Fruit fly (Drosophila melanogaster) whole organism, embryonic: Measurements from ENCODE around the gene Lcp65Aa.

Experiments
- Awh ChIP-seq: fragments of 200-800 bp; sonication (Bioruptor generic); IDR thresholded peaks from 2 replicates; pipeline ENCODE4, ENCODE4 v1.3.6; 2022; ENCODE audit warnings: missing biosample characterization, missing genetic modification characterization
- Bteb2 ChIP-seq: fragments of 200-800 bp; sonication (Bioruptor generic); optimal IDR thresholded peaks from 2 replicates; lab custom pipeline; 2016; ENCODE audit warnings: missing biosample characterization, missing genetic modification characterization
- CG10274 ChIP-seq: fragments of 200-800 bp; sonication (Bioruptor generic); optimal IDR thresholded peaks from 3 replicates; lab custom pipeline; 2017; ENCODE audit warnings: missing biosample characterization, mild to moderate bottlenecking, missing genetic modification characterization
- CG11695 ChIP-seq: fragments of 200-800 bp; sonication (Bioruptor generic); IDR thresholded peaks from 3 replicates; pipeline ENCODE4 v1.3.6; 2022; ENCODE audit warnings: missing biosample characterization, missing genetic modification characterization
- CG12236 ChIP-seq: fragments of 200-800 bp; sonication (Bioruptor generic); optimal IDR thresholded peaks from 2 replicates; lab custom pipeline; 2016; ENCODE audit warnings: missing biosample characterization, missing genetic modification characterization
- CG12744 ChIP-seq: fragments of 200-800 bp; sonication (Bioruptor generic); optimal IDR thresholded peaks from 2 replicates; lab custom pipeline; 2016; ENCODE audit warnings: missing biosample characterization, missing genetic modification characterization
- CG14050 ChIP-seq: fragments of 200-800 bp; sonication (Bioruptor generic); IDR thresholded peaks from 3 replicates; pipeline ENCODE4 v1.3.6; 2022; ENCODE audit warnings: missing biosample characterization, missing genetic modification characterization
- CG15601 ChIP-seq: fragments of 200-800 bp; sonication (Bioruptor generic); optimal IDR thresholded peaks from 3 replicates; lab custom pipeline; 2019; ENCODE audit warnings: missing biosample characterization, mild to moderate bottlenecking, missing genetic modification characterization, moderate library complexity
- CG16813 ChIP-seq: fragments of 200-800 bp; sonication (Bioruptor generic); IDR thresholded peaks from 3 replicates; pipeline ENCODE4 v1.3.6; 2022; ENCODE audit warnings: missing biosample characterization, missing genetic modification characterization; ENCODE audit not compliant: partially characterized antibody
- CG17829 ChIP-seq: fragments of 200-800 bp; optimal IDR thresholded peaks from 2 replicates; lab custom pipeline; 2019; ENCODE audit warnings: missing biosample characterization, mild to moderate bottlenecking, missing genetic modification characterization, moderate library complexity
- CG18764 ChIP-seq: fragments of 200-800 bp; sonication (Bioruptor generic); optimal IDR thresholded peaks from 3 replicates; lab custom pipeline; 2016; ENCODE audit warnings: missing biosample characterization, missing genetic modification characterization
- CG2712 ChIP-seq: fragments of 200-800 bp; optimal IDR thresholded peaks from 3 replicates; lab custom pipeline; 2019; ENCODE audit warnings: missing biosample characterization, mild to moderate bottlenecking, missing genetic modification characterization, moderate library complexity
- CG34224 ChIP-seq: fragments of 200-800 bp; sonication (Bioruptor generic); IDR thresholded peaks from 3 replicates; pipeline ENCODE4 v1.3.6; 2022; ENCODE audit warnings: missing biosample characterization, missing genetic modification characterization; ENCODE audit not compliant: partially characterized antibody
- CG34422 ChIP-seq: fragments of 200-800 bp; sonication (Bioruptor generic); IDR thresholded peaks from 3 replicates; pipeline ENCODE4 v1.3.6; 2022; ENCODE audit warnings: missing biosample characterization, missing genetic modification characterization
- CG4404 ChIP-seq: fragments of 200-800 bp; sonication (Bioruptor generic); IDR thresholded peaks from 2 replicates; pipeline ENCODE4 v1.3.6; 2022; ENCODE audit warnings: missing biosample characterization, missing genetic modification characterization
- CG6175 ChIP-seq: fragments of 200-800 bp; sonication (Bioruptor generic); IDR thresholded peaks from 3 replicates; pipeline ENCODE4 v1.3.6; 2022; ENCODE audit warnings: missing biosample characterization, missing genetic modification characterization
- CG7745 ChIP-seq: fragments of 200-800 bp; sonication (Bioruptor generic); optimal IDR thresholded peaks from 2 replicates; lab custom pipeline; 2018; ENCODE audit warnings: missing biosample characterization, mild to moderate bottlenecking, missing genetic modification characterization, moderate library complexity
- CG7786 ChIP-seq: fragments of 200-800 bp; sonication (Bioruptor generic); optimal IDR thresholded peaks from 2 replicates; lab custom pipeline; 2016; ENCODE audit warnings: missing biosample characterization, missing genetic modification characterization
- CG9437 ChIP-seq: fragments of 200-800 bp; sonication (Bioruptor generic); optimal IDR thresholded peaks from 2 replicates; lab custom pipeline; 2018; ENCODE audit warnings: missing biosample characterization, mild to moderate bottlenecking, missing genetic modification characterization
- CG9727 ChIP-seq: fragments of 200-800 bp; sonication (Bioruptor generic); optimal IDR thresholded peaks from 3 replicates; lab custom pipeline; 2017; ENCODE audit warnings: missing biosample characterization, mild to moderate bottlenecking, missing genetic modification characterization
- CoRest ChIP-seq: fragments of 200-800 bp; sonication (Bioruptor generic); optimal IDR thresholded peaks from 3 replicates; lab custom pipeline; 2018; ENCODE audit warnings: missing biosample characterization, mild to moderate bottlenecking, missing genetic modification characterization, moderate library complexity
- D19A ChIP-seq: fragments of 200-800 bp; optimal IDR thresholded peaks from 3 replicates; lab custom pipeline; 2019; ENCODE audit warnings: missing biosample characterization, mild to moderate bottlenecking, missing genetic modification characterization, moderate library complexity
- E2f1 ChIP-seq: fragments of 200-800 bp; sonication (Bioruptor generic); IDR thresholded peaks from 2 replicates; pipeline ENCODE4 v1.3.6; 2022; ENCODE audit warnings: missing biosample characterization, missing genetic modification characterization
- ERR ChIP-seq: fragments of 200-800 bp; sonication (Bioruptor generic); optimal IDR thresholded peaks from 2 replicates; lab custom pipeline; 2016; ENCODE audit warnings: missing biosample characterization, missing genetic modification characterization
- Ets65A ChIP-seq: fragments of 200-800 bp; sonication (Bioruptor generic); peaks from one replicate; lab custom pipeline; 2016; ENCODE audit warnings: missing biosample characterization, missing genetic modification characterization
- H15 ChIP-seq: fragments of 200-800 bp; sonication (Bioruptor generic); IDR thresholded peaks from 3 replicates; pipeline ENCODE4 v1.3.6; 2022; ENCODE audit warnings: missing biosample characterization, missing genetic modification characterization
- HLH3B ChIP-seq: fragments of 200-800 bp; sonication (Bioruptor generic); IDR thresholded peaks from 2 replicates; pipeline ENCODE4 v1.3.6; 2022; ENCODE audit warnings: missing biosample characterization, missing genetic modification characterization
- Hr51 ChIP-seq, 2 experiments: fragments of 200-800 bp; sonication (Bioruptor generic); optimal IDR thresholded peaks; 2 replicates in 1 of 2; 3 replicates in 1 of 2; lab custom pipeline; 2016 to 2018; ENCODE audit warnings: missing biosample characterization in 2 of 2, missing genetic modification characterization in 2 of 2, mild to moderate bottlenecking in 1 of 2, moderate library complexity in 1 of 2
- Hr78 ChIP-seq, 2 experiments: fragments of 200-800 bp in 1 of 2; fragments of >200 bp in 1 of 2; sonication (Bioruptor generic) in 1 of 2; optimal IDR thresholded peaks; 2 replicates each; lab custom pipeline; 2017 to 2019; ENCODE audit warnings: missing biosample characterization in 2 of 2, missing genetic modification characterization in 2 of 2, mild to moderate bottlenecking in 1 of 2, moderate library complexity in 1 of 2
- MBD-R2 ChIP-seq: fragments of 200-800 bp; sonication (Bioruptor generic); IDR thresholded peaks from 2 replicates; pipeline ENCODE4 v1.3.6; 2022; ENCODE audit warnings: missing biosample characterization, missing genetic modification characterization
- Mes4 ChIP-seq: fragments of 200-800 bp; sonication (Bioruptor generic); optimal IDR thresholded peaks from 2 replicates; lab custom pipeline; 2016; ENCODE audit warnings: missing biosample characterization, missing genetic modification characterization
- Nf-YB ChIP-seq: fragments of 200-800 bp; sonication (Bioruptor generic); optimal IDR thresholded peaks from 3 replicates; lab custom pipeline; 2019; ENCODE audit warnings: missing biosample characterization, mild to moderate bottlenecking, missing genetic modification characterization, moderate library complexity
- Nf-YC ChIP-seq: fragments of 200-800 bp; optimal IDR thresholded peaks from 3 replicates; lab custom pipeline; 2019; ENCODE audit warnings: missing biosample characterization, mild to moderate bottlenecking, missing genetic modification characterization, moderate library complexity
- Opbp ChIP-seq: fragments of 200-800 bp; sonication (Bioruptor generic); IDR thresholded peaks from 3 replicates; pipeline ENCODE4 v1.3.6; 2022; ENCODE audit warnings: missing biosample characterization, missing genetic modification characterization; ENCODE audit not compliant: partially characterized antibody
- Spps ChIP-seq: fragments of 200-800 bp; sonication (Bioruptor generic); optimal IDR thresholded peaks from 2 replicates; lab custom pipeline; 2018; ENCODE audit warnings: missing biosample characterization, mild to moderate bottlenecking, missing genetic modification characterization
- bsh ChIP-seq, 2 experiments: fragments of 200-800 bp; sonication (Bioruptor generic); optimal IDR thresholded peaks; 2 replicates each; lab custom pipeline; 2017 to 2018; ENCODE audit warnings: mild to moderate bottlenecking in 2 of 2, missing biosample characterization in 2 of 2, missing genetic modification characterization in 2 of 2, moderate library complexity in 1 of 2
- chinmo ChIP-seq: fragments of 200-800 bp; sonication (Bioruptor generic); IDR thresholded peaks from 4 replicates; pipeline ENCODE4 v1.3.6; 2022; ENCODE audit warnings: missing biosample characterization, missing genetic modification characterization; ENCODE audit not compliant: partially characterized antibody
- dmrt99B ChIP-seq: fragments of 200-800 bp; sonication (Bioruptor generic); optimal IDR thresholded peaks from 2 replicates; lab custom pipeline; 2018; ENCODE audit warnings: missing biosample characterization, mild to moderate bottlenecking, missing genetic modification characterization, moderate library complexity
- emc ChIP-seq: fragments of 200-800 bp; sonication (Bioruptor generic); optimal IDR thresholded peaks from 2 replicates; lab custom pipeline; 2016; ENCODE audit warnings: missing biosample characterization, missing genetic modification characterization
- fd96Cb ChIP-seq: fragments of 200-800 bp; sonication (Bioruptor generic); optimal IDR thresholded peaks from 2 replicates; lab custom pipeline; 2018; ENCODE audit warnings: missing biosample characterization, mild to moderate bottlenecking, missing genetic modification characterization, moderate library complexity
- grau ChIP-seq: fragments of 200-800 bp; optimal IDR thresholded peaks from 3 replicates; lab custom pipeline; 2019; ENCODE audit warnings: missing biosample characterization, mild to moderate bottlenecking, missing genetic modification characterization, moderate library complexity
- gro ChIP-seq: fragments of 200-800 bp; sonication (Bioruptor generic); optimal IDR thresholded peaks from 2 replicates; lab custom pipeline; 2016; ENCODE audit warnings: missing biosample characterization, missing genetic modification characterization
- hkb ChIP-seq, 2 experiments: fragments of 200-800 bp in 1 of 2; fragments of >200 bp in 1 of 2; sonication (Bioruptor generic) in 1 of 2; IDR thresholded peaks in 1 of 2; optimal IDR thresholded peaks in 1 of 2; 2 replicates each; pipeline versions ENCODE4 v1.3.6 to Lab custom; 2017 to 2022; ENCODE audit warnings: missing biosample characterization in 1 of 2, missing genetic modification characterization in 1 of 2
- klu ChIP-seq: fragments of 200-800 bp; sonication (Bioruptor generic); IDR thresholded peaks from 2 replicates; pipeline ENCODE4 v1.3.6; 2022; ENCODE audit warnings: missing biosample characterization, missing genetic modification characterization
- otp ChIP-seq: fragments of 200-800 bp; sonication (Bioruptor generic); IDR thresholded peaks from 3 replicates; pipeline ENCODE4, ENCODE4 v1.3.6; 2022; ENCODE audit warnings: missing biosample characterization, missing genetic modification characterization
- ranshi ChIP-seq: fragments of 200-800 bp; sonication (Bioruptor generic); IDR thresholded peaks from 2 replicates; pipeline ENCODE4 v1.3.6; 2022; ENCODE audit warnings: missing biosample characterization, missing genetic modification characterization
- row ChIP-seq: fragments of 200-800 bp; sonication (Bioruptor generic); IDR thresholded peaks from 3 replicates; pipeline ENCODE4 v1.3.6; 2022; ENCODE audit warnings: missing biosample characterization, missing genetic modification characterization
- seq ChIP-seq: fragments of 200-800 bp; sonication (Bioruptor generic); IDR thresholded peaks from 2 replicates; pipeline ENCODE4 v1.3.6; 2022; ENCODE audit warnings: missing biosample characterization, missing genetic modification characterization
- shn ChIP-seq: fragments of 200-800 bp; sonication (Bioruptor generic); optimal IDR thresholded peaks from 3 replicates; lab custom pipeline; 2016; ENCODE audit warnings: missing biosample characterization, missing genetic modification characterization
- sob ChIP-seq: fragments of 200-800 bp; sonication (Bioruptor generic); IDR thresholded peaks from 2 replicates; pipeline ENCODE4 v1.3.6; 2022; ENCODE audit warnings: missing biosample characterization, missing genetic modification characterization
- usp ChIP-seq: fragments of >200 bp; optimal IDR thresholded peaks from 2 replicates; lab custom pipeline; 2017; ENCODE audit warnings: missing biosample characterization, missing genetic modification characterization

Lcp65Aa gene

DNA sequence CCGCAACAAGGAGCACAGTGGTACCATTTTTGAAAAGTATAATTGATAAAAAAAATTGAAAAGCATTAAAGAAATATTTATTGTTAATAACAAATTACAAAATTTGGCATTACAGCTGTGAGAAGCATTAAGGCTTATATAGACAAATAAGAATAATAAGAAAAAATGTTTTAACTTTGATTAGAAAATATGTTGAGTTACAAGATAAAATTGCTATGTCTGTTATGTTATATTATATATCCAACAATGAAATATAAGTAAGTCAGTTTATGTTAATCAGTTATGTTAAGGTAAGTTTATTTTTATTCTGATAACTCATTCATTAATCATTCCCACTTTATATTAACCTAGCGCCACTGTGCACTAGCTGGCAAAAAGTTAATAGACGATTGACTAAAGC, 8.8 kb downstream of the Lcp65Aa start (continued):
- TF ChIP-seq shn (GFP tag; lab: Kevin White, UChicago), result no peak
- peak; percentile 26 for TF ChIP-seq CoRest (tag; lab: Kevin White, UChicago)
- TF ChIP-seq row (GFP tag; lab: Robert Waterston, UW), result 0 out of 3 replicates have a peak, but pooled peaks have one; percentile 20
- no peak for TF ChIP-seq gro (GFP tag; lab: Kevin White, UChicago)
- no peak for TF ChIP-seq Hr51 (GFP tag; optimal IDR thresholded peaks at IDR 0.05; lab: Kevin White, UChicago)
- TF ChIP-seq CG17829, result no peak
- peak; percentile 23 for TF ChIP-seq CG9727
- TF ChIP-seq E2f1 (GFP tag; lab: Robert Waterston, UW), result no peak
- no peak for TF ChIP-seq CG11695 (GFP tag; lab: Robert Waterston, UW)
- TF ChIP-seq usp (GFP tag; lab: Kevin White, UChicago), result no peak
- no peak for TF ChIP-seq CG34224 (GFP tag; lab: Robert Waterston, UW)
- TF ChIP-seq dmrt99B (tag; lab: Kevin White, UChicago), result peak; percentile 36
- TF ChIP-seq HLH3B (GFP tag; lab: Robert Waterston, UW), result no peak
- TF ChIP-seq CG2712, result peak; percentile 65
- no peak for TF ChIP-seq CG18764
- no peak for TF ChIP-seq Hr78 (GFP tag; optimal IDR thresholded peaks at IDR 0.05; lab: Kevin White, UChicago)
- no peak for TF ChIP-seq CG7786 (GFP tag; lab: Kevin White, UChicago)
- no peak for TF ChIP-seq klu (GFP tag; lab: Robert Waterston, UW)
- no peak for TF ChIP-seq otp
- no peak for TF ChIP-seq Spps
- TF ChIP-seq D19A (tag; lab: Kevin White, UChicago), result peak; percentile 35
- TF ChIP-seq chinmo, result no peak
- TF ChIP-seq CG4404 (GFP tag; lab: Robert Waterston, UW), result no peak
- peak in 1 of 2 experiments; percentile 17 for TF ChIP-seq bsh (GFP tag; optimal IDR thresholded peaks at IDR 0.05; lab: Kevin White, UChicago)
- TF ChIP-seq CG9437 (GFP tag; lab: Kevin White, UChicago), result no peak
- no peak for TF ChIP-seq CG14050 (GFP tag; lab: Robert Waterston, UW)
- peak; percentile 23 for TF ChIP-seq grau
- TF ChIP-seq CG16813 (GFP tag; lab: Robert Waterston, UW), result no peak
- TF ChIP-seq H15 (GFP tag; lab: Robert Waterston, UW), result no peak
- no peak for TF ChIP-seq Ets65A (GFP tag; lab: Kevin White, UChicago)
- TF ChIP-seq CG15601 (tag; lab: Kevin White, UChicago), result no peak
- no peak for TF ChIP-seq Awh (GFP tag; lab: Robert Waterston, UW)
- no peak for TF ChIP-seq CG34422 (GFP tag; lab: Robert Waterston, UW)
- TF ChIP-seq MBD-R2 (GFP tag; lab: Robert Waterston, UW), result no peak
- no peak for TF ChIP-seq CG6175 (GFP tag; lab: Robert Waterston, UW)
- no peak for TF ChIP-seq Nf-YB (GFP tag; lab: Kevin White, UChicago)
- TF ChIP-seq CG7745, result no peak
- no peak for TF ChIP-seq Nf-YC (tag; lab: Kevin White, UChicago)
- no peak for TF ChIP-seq ERR (GFP tag; lab: Kevin White, UChicago)
- TF ChIP-seq CG12744, result no peak
- TF ChIP-seq emc (GFP tag; lab: Kevin White, UChicago), result no peak
- no peak for TF ChIP-seq CG10274 (GFP tag; lab: Kevin White, UChicago)
- TF ChIP-seq sob (GFP tag; lab: Robert Waterston, UW), result no peak
- no peak for TF ChIP-seq ranshi
- no peak for TF ChIP-seq hkb (optimal IDR thresholded peaks at IDR 0.05; lab: Kevin White, UChicago)
- TF ChIP-seq hkb (GFP tag; IDR thresholded peaks at IDR 0.05; lab: Robert Waterston, UW), result no peak
- no peak for TF ChIP-seq Mes4 (GFP tag; lab: Kevin White, UChicago)
- no peak for TF ChIP-seq seq (GFP tag; lab: Robert Waterston, UW)
- peak; percentile 1 for TF ChIP-seq fd96Cb (tag; lab: Kevin White, UChicago)
- no peak for TF ChIP-seq Opbp (GFP tag; lab: Robert Waterston, UW)
- TF ChIP-seq CG12236, result no peak
- no peak for TF ChIP-seq Bteb2 (GFP tag; lab: Kevin White, UChicago)
